Worm (Caenorhabditis elegans): ENCODE measurements around the gene C42C1.3.

The C42C1.3 gene

DNA sequence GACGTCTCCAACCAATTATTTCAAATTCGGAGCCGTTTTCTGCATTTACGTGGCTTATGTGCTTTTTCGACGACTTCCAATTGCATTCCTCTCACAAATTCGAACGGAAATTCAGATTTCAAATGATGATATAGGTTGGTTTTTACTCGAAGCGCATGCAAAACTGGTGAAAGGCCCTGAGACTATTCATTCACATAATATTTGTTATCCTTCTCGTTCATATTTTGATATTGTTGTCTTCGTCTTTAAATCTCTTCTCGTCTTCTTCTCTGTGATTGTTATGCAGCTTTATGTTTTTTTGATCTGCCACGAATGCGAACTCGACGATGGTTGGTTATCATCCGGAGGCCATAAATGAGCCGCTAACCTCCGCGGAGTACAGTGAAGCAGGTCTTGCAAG, 12.6 kb upstream of the C42C1.3 start, which contains the start of gene hpo-12:
hpo-12 (plus strand) TSS at position 301 of the 400 bp plus-strand sequence.
- TF ChIP-seq ztf-29 (GFP tag; IDR thresholded peaks at IDR 0.05) = no peak
- no peak for TF ChIP-seq klf-2 (GFP tag; conservative IDR thresholded peaks at IDR 0.05)
- no peak for TF ChIP-seq T22C8.4 (GFP tag; IDR thresholded peaks at IDR 0.05)
- no peak for TF ChIP-seq med-1 (GFP tag; optimal IDR thresholded peaks at IDR 0.05; ENCODE audit: insufficient read depth)
- no peak for TF ChIP-seq ztf-23 (GFP tag; IDR thresholded peaks at IDR 0.05)
- TF ChIP-seq flt-1 (GFP tag; IDR thresholded peaks at IDR 0.05) = no peak
- no peak for TF ChIP-seq cog-1 (tag; optimal IDR thresholded peaks at IDR 0.05)
- TF ChIP-seq ref-1 (GFP tag; conservative IDR thresholded peaks at IDR 0.05) = no peak
- no peak for TF ChIP-seq tab-1 (GFP tag; IDR thresholded peaks at IDR 0.05)

DNA sequence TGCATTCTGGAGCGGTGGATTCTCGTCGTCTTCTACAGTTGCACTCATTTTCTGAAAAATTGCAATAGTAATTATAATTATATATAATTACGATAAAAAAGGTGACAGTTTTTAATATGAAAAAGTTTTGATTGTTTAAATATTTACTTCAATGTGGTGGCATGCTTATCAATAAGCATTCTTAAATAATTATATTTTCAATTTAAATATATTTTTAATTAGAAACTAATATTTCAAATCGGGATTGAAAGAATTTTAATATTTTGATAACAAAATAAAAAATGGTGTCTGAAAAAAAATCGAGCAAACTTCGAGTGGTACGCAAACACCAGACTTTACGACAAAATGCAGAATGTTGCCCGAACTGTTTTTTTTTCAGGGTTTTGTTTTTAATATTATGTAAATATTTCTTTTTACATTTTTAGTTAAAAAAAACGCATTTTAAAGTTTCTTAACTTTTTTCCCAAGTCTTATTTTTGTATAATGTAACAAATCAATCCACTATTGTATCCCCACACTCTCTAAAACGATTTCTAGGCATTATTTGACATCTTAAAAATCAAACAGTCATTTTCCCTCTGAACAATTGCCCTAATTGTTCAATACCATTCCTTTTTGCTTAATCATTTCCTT, 12.0 kb upstream of the C42C1.3 start, which contains the start of the genes C42C1.12 and C42C1.19:
C42C1.12 (minus strand) TSS at position 51 of the 633 bp plus-strand sequence.
C42C1.19 (plus strand) TSS at position 583 of the 633 bp plus-strand sequence.
- TF ChIP-seq cog-1 (tag; optimal IDR thresholded peaks at IDR 0.05) (no peak), flt-1 (GFP tag; IDR thresholded peaks at IDR 0.05) (no peak), med-1 (GFP tag; optimal IDR thresholded peaks at IDR 0.05; ENCODE audit: insufficient read depth) (no peak), tab-1 (GFP tag; IDR thresholded peaks at IDR 0.05) (no peak), T22C8.4 (GFP tag; IDR thresholded peaks at IDR 0.05) (no peak), ztf-29 (GFP tag; IDR thresholded peaks at IDR 0.05) (no peak), ref-1 (GFP tag; conservative IDR thresholded peaks at IDR 0.05) (no peak), ztf-23 (GFP tag; IDR thresholded peaks at IDR 0.05) (no peak), klf-2 (GFP tag; conservative IDR thresholded peaks at IDR 0.05) (no peak)

DNA sequence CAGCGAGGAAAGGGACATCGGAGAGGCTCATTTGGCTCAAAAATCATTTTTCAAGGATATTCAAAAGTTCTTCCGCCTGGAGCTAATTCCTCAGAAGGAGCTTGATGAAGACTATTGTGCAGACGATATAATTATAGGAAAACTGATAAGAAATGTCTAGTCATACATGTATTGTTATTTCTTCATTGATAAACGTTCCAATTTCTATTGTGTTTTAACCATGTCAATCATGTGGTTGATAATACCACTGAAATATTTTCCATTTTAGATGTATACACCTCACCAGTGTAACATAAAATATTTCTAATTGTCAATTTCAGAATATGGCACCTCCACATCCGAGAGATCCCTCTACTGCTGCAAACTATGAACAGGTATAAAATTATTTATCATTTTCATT, 9.0 kb upstream of the C42C1.3 start, which contains the start of gene ltah-1.1:
ltah-1.1 (plus strand) TSS at position 283 of the 400 bp plus-strand sequence.
- TF ChIP-seq klf-2 (GFP tag; conservative IDR thresholded peaks at IDR 0.05) (no peak), ztf-29 (GFP tag; IDR thresholded peaks at IDR 0.05) (no peak), cog-1 (tag; optimal IDR thresholded peaks at IDR 0.05) (no peak), ref-1 (GFP tag; conservative IDR thresholded peaks at IDR 0.05) (no peak), flt-1 (GFP tag; IDR thresholded peaks at IDR 0.05) (no peak), tab-1 (GFP tag; IDR thresholded peaks at IDR 0.05) (no peak), T22C8.4 (GFP tag; IDR thresholded peaks at IDR 0.05) (no peak), med-1 (GFP tag; optimal IDR thresholded peaks at IDR 0.05; ENCODE audit: insufficient read depth) (no peak), ztf-23 (GFP tag; IDR thresholded peaks at IDR 0.05) (no peak)

DNA sequence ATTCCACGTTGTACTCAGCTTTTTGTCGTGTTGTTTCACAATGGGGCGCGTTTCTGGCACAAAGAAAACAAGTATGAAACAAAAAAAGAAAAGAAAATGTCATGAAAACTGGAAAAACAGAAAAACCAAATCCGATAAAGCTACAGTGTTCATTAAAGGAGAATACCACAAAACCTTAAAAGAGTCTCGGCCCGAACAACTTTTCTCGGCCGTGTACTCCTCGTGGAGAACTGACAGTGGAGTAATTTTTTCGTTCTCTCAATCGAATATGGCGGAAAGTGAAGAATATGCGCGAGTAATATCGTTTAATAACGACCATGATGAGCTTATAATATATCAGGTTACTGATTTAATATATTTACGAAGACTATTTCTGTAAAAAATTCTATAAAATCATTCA, 8.2 kb upstream of the C42C1.3 start, which contains the start of the genes tag-335 and vkmt-1:
tag-335 (minus strand) TSS at position 88 of the 400 bp plus-strand sequence.
vkmt-1 (plus strand) TSS at position 219 of the 400 bp plus-strand sequence.
- TF ChIP-seq T22C8.4 (GFP tag; IDR thresholded peaks at IDR 0.05) = no peak
- no peak for TF ChIP-seq tab-1 (GFP tag; IDR thresholded peaks at IDR 0.05)
- no peak for TF ChIP-seq ref-1 (GFP tag; conservative IDR thresholded peaks at IDR 0.05)
- no peak for TF ChIP-seq klf-2 (GFP tag; conservative IDR thresholded peaks at IDR 0.05)
- TF ChIP-seq cog-1 (tag; optimal IDR thresholded peaks at IDR 0.05) = no peak
- no peak for TF ChIP-seq ztf-23 (GFP tag; IDR thresholded peaks at IDR 0.05)
- TF ChIP-seq ztf-29 (GFP tag; IDR thresholded peaks at IDR 0.05) = no peak
- TF ChIP-seq med-1 (GFP tag; optimal IDR thresholded peaks at IDR 0.05; ENCODE audit: insufficient read depth) = no peak
- no peak for TF ChIP-seq flt-1 (GFP tag; IDR thresholded peaks at IDR 0.05)

DNA sequence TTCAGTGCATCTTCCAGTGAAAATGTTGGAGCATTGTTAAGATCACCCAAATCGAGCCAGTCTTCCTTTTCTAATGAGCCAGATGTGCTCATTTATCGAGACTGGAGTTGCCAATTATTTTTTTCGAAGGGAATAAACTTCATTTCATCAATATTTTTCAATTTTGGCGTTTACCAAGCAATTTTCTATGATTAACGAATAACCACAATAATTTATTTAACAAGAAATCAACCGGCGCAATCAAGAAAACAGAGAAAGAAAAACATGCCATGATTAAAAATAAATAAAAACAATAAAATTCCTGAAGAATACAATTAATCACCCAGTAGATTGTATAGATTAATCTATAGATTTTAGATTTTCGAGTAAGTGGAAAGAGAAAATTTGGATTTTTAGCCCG, 5.6 kb upstream of the C42C1.3 start, which contains the start of gene vps-8:
vps-8 (minus strand) TSS at position 101 of the 400 bp plus-strand sequence.
- TF ChIP-seq cog-1 (tag; optimal IDR thresholded peaks at IDR 0.05) = no peak
- TF ChIP-seq ztf-23 (GFP tag; IDR thresholded peaks at IDR 0.05) = no peak
- TF ChIP-seq T22C8.4 (GFP tag; IDR thresholded peaks at IDR 0.05) = no peak
- TF ChIP-seq tab-1 (GFP tag; IDR thresholded peaks at IDR 0.05) = no peak
- TF ChIP-seq ztf-29 (GFP tag; IDR thresholded peaks at IDR 0.05) = no peak
- TF ChIP-seq klf-2 (GFP tag; conservative IDR thresholded peaks at IDR 0.05) = no peak
- TF ChIP-seq flt-1 (GFP tag; IDR thresholded peaks at IDR 0.05) = no peak
- no peak for TF ChIP-seq med-1 (GFP tag; optimal IDR thresholded peaks at IDR 0.05; ENCODE audit: insufficient read depth)
- no peak for TF ChIP-seq ref-1 (GFP tag; conservative IDR thresholded peaks at IDR 0.05)

DNA sequence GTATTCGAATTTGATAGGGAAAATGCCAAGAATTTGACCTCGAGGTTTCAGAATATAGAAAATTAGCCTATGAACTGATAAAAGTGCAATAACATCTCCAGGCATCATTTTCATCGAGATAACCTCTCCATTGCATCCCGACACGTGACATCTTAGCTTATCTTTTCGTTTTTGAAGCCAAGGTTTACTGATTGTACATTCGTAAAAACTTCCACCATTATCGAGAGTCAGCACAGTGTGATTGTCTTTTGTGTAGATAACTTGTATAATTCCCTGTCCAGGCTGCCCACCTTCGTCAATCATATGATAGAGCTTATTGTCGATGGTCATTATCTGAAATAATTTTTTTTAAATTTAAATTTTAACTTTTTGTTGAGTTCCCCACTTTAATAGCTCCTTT, 4.1 kb upstream of the C42C1.3 start:
- TF ChIP-seq flt-1 (GFP tag; IDR thresholded peaks at IDR 0.05) (no peak), ref-1 (GFP tag; conservative IDR thresholded peaks at IDR 0.05) (no peak), ztf-29 (GFP tag; IDR thresholded peaks at IDR 0.05) (no peak), T22C8.4 (GFP tag; IDR thresholded peaks at IDR 0.05) (no peak), med-1 (GFP tag; optimal IDR thresholded peaks at IDR 0.05; ENCODE audit: insufficient read depth) (no peak), ztf-23 (GFP tag; IDR thresholded peaks at IDR 0.05) (no peak), tab-1 (GFP tag; IDR thresholded peaks at IDR 0.05) (no peak), cog-1 (tag; optimal IDR thresholded peaks at IDR 0.05) (no peak), klf-2 (GFP tag; conservative IDR thresholded peaks at IDR 0.05) (no peak)

DNA sequence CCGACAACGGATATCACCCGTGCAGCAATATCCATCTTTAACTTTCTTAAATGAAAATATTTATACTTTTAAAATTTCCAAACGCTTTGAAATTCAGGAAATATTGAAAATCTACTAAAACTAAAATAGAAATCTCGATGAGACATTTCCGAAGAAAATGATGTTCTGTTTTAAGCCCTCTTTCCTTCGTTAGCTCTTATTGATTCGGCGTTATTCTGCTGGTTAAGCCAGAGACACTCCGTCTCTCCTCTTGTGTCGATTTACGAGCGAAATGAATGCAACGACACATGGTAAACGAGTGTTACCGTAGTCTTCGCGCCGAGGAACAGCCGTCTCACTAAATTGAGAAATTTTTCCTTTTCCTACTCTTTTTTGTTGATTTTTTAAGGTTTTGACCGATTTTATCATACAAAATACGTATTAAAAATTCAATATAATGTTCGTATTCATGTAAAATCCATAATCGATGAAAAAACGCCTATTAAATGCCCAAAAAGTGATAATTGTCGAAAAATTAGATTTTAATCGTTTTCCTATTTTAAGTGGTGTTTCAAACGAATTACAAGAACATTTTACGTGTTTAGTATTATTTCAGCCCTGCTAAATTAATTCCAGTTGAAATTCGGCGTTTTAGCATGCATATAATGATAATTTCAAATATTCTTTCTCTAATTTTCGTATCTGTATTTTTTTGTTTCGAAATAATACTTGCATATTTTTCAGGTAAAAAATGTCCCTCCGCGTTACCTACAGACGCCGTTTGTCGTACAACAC, 1.8 kb downstream of the C42C1.3 start, which contains the start of the genes ppm-1.H and rpl-34:
ppm-1.H (minus strand) TSS at position 51 of the 774 bp plus-strand sequence.
rpl-34 (plus strand) TSS at position 724 of the 774 bp plus-strand sequence.
- 0 out of 2 replicates have a peak, but pooled peaks have one; percentile 20 for TF ChIP-seq T22C8.4 (GFP tag; IDR thresholded peaks at IDR 0.05)
- TF ChIP-seq flt-1 (GFP tag; IDR thresholded peaks at IDR 0.05) = no peak; the same call in none of the 2 replicates
- peak; percentile 53; the same call in 1 of the 2 replicates for TF ChIP-seq ztf-29 (GFP tag; IDR thresholded peaks at IDR 0.05)
- no peak for TF ChIP-seq klf-2 (GFP tag; conservative IDR thresholded peaks at IDR 0.05)
- peak; percentile 61; the same call in 1 of the 2 replicates for TF ChIP-seq ztf-23 (GFP tag; IDR thresholded peaks at IDR 0.05)
- TF ChIP-seq cog-1 (tag; optimal IDR thresholded peaks at IDR 0.05) = peak; percentile 37
- TF ChIP-seq med-1 (GFP tag; optimal IDR thresholded peaks at IDR 0.05; ENCODE audit: insufficient read depth) = no peak
- no peak for TF ChIP-seq tab-1 (GFP tag; IDR thresholded peaks at IDR 0.05)

DNA sequence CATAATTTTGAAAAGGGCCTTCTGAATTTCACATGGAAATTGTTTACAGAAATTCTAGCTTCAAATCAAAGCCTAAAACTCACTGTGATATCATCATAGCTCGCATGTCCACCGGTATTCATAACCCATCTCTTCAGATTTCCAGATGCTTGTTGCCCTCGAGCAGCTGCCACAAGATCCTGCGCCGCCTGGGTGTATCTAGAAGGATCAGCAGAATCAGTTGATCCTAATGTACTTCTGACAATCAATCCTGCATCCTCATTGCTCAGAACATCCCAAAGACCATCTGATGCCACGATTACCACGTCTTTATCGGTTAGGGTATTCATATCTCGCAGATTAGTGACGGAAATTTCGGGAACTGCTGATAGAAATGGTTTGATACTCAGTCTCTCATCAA, 4.4 kb downstream of the C42C1.3 start:
- TF ChIP-seq ref-1 (GFP tag; conservative IDR thresholded peaks at IDR 0.05) (no peak), ztf-29 (GFP tag; IDR thresholded peaks at IDR 0.05) (no peak), ztf-23 (GFP tag; IDR thresholded peaks at IDR 0.05) (no peak), klf-2 (GFP tag; conservative IDR thresholded peaks at IDR 0.05) (no peak), cog-1 (tag; optimal IDR thresholded peaks at IDR 0.05) (no peak), tab-1 (GFP tag; IDR thresholded peaks at IDR 0.05) (no peak), flt-1 (GFP tag; IDR thresholded peaks at IDR 0.05) (no peak), T22C8.4 (GFP tag; IDR thresholded peaks at IDR 0.05) (no peak), med-1 (GFP tag; optimal IDR thresholded peaks at IDR 0.05; ENCODE audit: insufficient read depth) (no peak)

Measured in whole organism, midembryonic.